Worm (Caenorhabditis elegans) whole organism, young adult: ENCODE data around the gene arl-5.
A peak's percentile ranks its signal among the peaks of the same experiment; 100 is the strongest.

Experiments
- B0035.1 ChIP-seq: sonication (generic microtip); optimal IDR thresholded peaks from 2 replicates; lab custom pipeline; 2016; ENCODE audit warnings: missing genetic modification characterization, mild to moderate bottlenecking, missing compliant biosample characterization, missing genotype, missing genetic modification reagents
- B0261.1 ChIP-seq: sonication (generic microtip); optimal IDR thresholded peaks from 2 replicates; lab custom pipeline; 2016; ENCODE audit warnings: mild to moderate bottlenecking, missing genetic modification characterization, moderate library complexity, missing compliant biosample characterization
- F33H1.4 ChIP-seq: fragments of 200-800 bp; sonication (Bioruptor generic); IDR thresholded peaks from 2 replicates; pipeline ENCODE4 v1.3.6; 2022; ENCODE audit warnings: missing genetic modification reagents, missing genetic modification characterization, missing compliant biosample characterization
- F39B2.1 ChIP-seq: fragments of 200-800 bp; sonication (Bioruptor generic); IDR thresholded peaks from 2 replicates; pipeline ENCODE4 v1.3.6; 2022; ENCODE audit warnings: missing genetic modification reagents, missing genetic modification characterization, missing compliant biosample characterization
- F52B5.7 ChIP-seq: sonication (generic microtip); optimal IDR thresholded peaks from 2 replicates; lab custom pipeline; 2016; ENCODE audit warnings: mild to moderate bottlenecking, missing genetic modification characterization, missing compliant biosample characterization
- F55B11.4 ChIP-seq: sonication (generic microtip); optimal IDR thresholded peaks from 2 replicates; lab custom pipeline; 2016; ENCODE audit warnings: missing compliant biosample characterization, missing genetic modification characterization, borderline replicate concordance; ENCODE audit not compliant: insufficient read depth
- F57A8.1 ChIP-seq: fragments of 200-800 bp; sonication (Bioruptor generic); optimal IDR thresholded peaks from 2 replicates; lab custom pipeline; 2018; ENCODE audit warnings: mild to moderate bottlenecking, missing genetic modification characterization, moderate library complexity, missing compliant biosample characterization
- K11D2.4 ChIP-seq: fragments of 200-800 bp; sonication (Bioruptor generic); IDR thresholded peaks from 2 replicates; pipeline ENCODE4 v1.3.6; 2022; ENCODE audit warnings: missing genetic modification reagents, missing genetic modification characterization, missing compliant biosample characterization
- K12H6.12 ChIP-seq: fragments of 200-800 bp; sonication (Bioruptor generic); optimal IDR thresholded peaks from 2 replicates; lab custom pipeline; 2018; ENCODE audit warnings: mild to moderate bottlenecking, missing genetic modification characterization, missing compliant biosample characterization
- Y53F4B.3 ChIP-seq: fragments of 200-800 bp; sonication (Bioruptor generic); IDR thresholded peaks from 2 replicates; pipeline ENCODE4 v1.3.6; 2022; ENCODE audit warnings: missing genetic modification reagents, missing genetic modification characterization, missing compliant biosample characterization
- Y67H2A.10 ChIP-seq: fragments of 200-800 bp; sonication (Bioruptor generic); conservative IDR thresholded peaks from 2 replicates; pipeline ENCODE4 v1.3.6; 2022; ENCODE audit warnings: missing genetic modification reagents, missing genetic modification characterization, missing compliant biosample characterization
- Y79H2A.3 ChIP-seq: fragments of 200-800 bp; sonication (Bioruptor generic); conservative IDR thresholded peaks from 2 replicates; pipeline ENCODE4 v1.3.6; 2022; ENCODE audit warnings: missing genetic modification reagents, missing genetic modification characterization, missing compliant biosample characterization
- ZK185.1 ChIP-seq: sonication (generic microtip); optimal IDR thresholded peaks from 2 replicates; lab custom pipeline; 2016; ENCODE audit warnings: mild to moderate bottlenecking, missing genetic modification characterization, missing compliant biosample characterization; ENCODE audit not compliant: poor library complexity, severe bottlenecking
- aptf-3 ChIP-seq: fragments of 200-800 bp; sonication (Bioruptor generic); IDR thresholded peaks from 2 replicates; pipeline ENCODE4 v1.3.6; 2022; ENCODE audit warnings: missing genetic modification characterization, missing compliant biosample characterization
- atf-7 ChIP-seq: sonication (generic microtip); optimal IDR thresholded peaks from 2 replicates; lab custom pipeline; 2017; ENCODE audit warnings: mild to moderate bottlenecking, missing genetic modification characterization, missing compliant biosample characterization
- athp-1 ChIP-seq: sonication (generic microtip); optimal IDR thresholded peaks from 2 replicates; lab custom pipeline; 2017; ENCODE audit warnings: mild to moderate bottlenecking, missing genetic modification characterization, missing compliant biosample characterization
- attf-3 ChIP-seq: fragments of 200-800 bp; sonication (Bioruptor generic); conservative IDR thresholded peaks from 2 replicates; pipeline ENCODE4 v1.3.6; 2022; ENCODE audit warnings: missing genetic modification reagents, missing genetic modification characterization, missing compliant biosample characterization
- attf-5 ChIP-seq: fragments of 200-800 bp; sonication (Bioruptor generic); optimal IDR thresholded peaks from 2 replicates; lab custom pipeline; 2018; ENCODE audit warnings: mild to moderate bottlenecking, missing genetic modification characterization, missing compliant biosample characterization
- ceh-27 ChIP-seq: fragments of 200-800 bp; sonication (Bioruptor generic); optimal IDR thresholded peaks from 2 replicates; lab custom pipeline; 2018; ENCODE audit warnings: mild to moderate bottlenecking, missing genetic modification characterization, moderate library complexity, missing compliant biosample characterization
- ceh-58 ChIP-seq: fragments of 200-800 bp; sonication (Bioruptor generic); IDR thresholded peaks from 2 replicates; pipeline ENCODE4 v1.3.6; 2022; ENCODE audit warnings: missing genetic modification characterization, missing compliant biosample characterization
- ceh-79 ChIP-seq: sonication (generic microtip); optimal IDR thresholded peaks from 2 replicates; lab custom pipeline; 2017; ENCODE audit warnings: mild to moderate bottlenecking, missing genetic modification characterization, missing compliant biosample characterization
- chd-7 ChIP-seq: sonication (generic microtip); optimal IDR thresholded peaks from 2 replicates; lab custom pipeline; 2016; ENCODE audit warnings: mild to moderate bottlenecking, missing genetic modification characterization, moderate library complexity, missing compliant biosample characterization
- dpl-1 ChIP-seq: fragments of 150-350 bp; optimal IDR thresholded peaks from 2 replicates; lab custom pipeline; 2014; ENCODE audit warnings: missing biosample characterization, missing genetic modification reagents, missing genetic modification characterization
- egl-44 ChIP-seq: fragments of 200-800 bp; sonication (Bioruptor generic); IDR thresholded peaks from 2 replicates; pipeline ENCODE4 v1.3.6; 2022; ENCODE audit warnings: missing genetic modification reagents, missing genetic modification characterization, missing compliant biosample characterization
- fkh-3 ChIP-seq: sonication (generic microtip); optimal IDR thresholded peaks from 2 replicates; lab custom pipeline; 2016; ENCODE audit warnings: mild to moderate bottlenecking, missing genetic modification characterization, missing compliant biosample characterization
- hmg-20 ChIP-seq: fragments of 200-800 bp; sonication (Bioruptor generic); IDR thresholded peaks from 2 replicates; pipeline ENCODE4 v1.3.6; 2022; ENCODE audit warnings: missing genetic modification reagents, missing genetic modification characterization, missing compliant biosample characterization
- lag-1 ChIP-seq: fragments of 200-800 bp; sonication (Bioruptor generic); IDR thresholded peaks from 2 replicates; pipeline ENCODE4 v1.3.6; 2022; ENCODE audit warnings: missing genetic modification reagents, missing genetic modification characterization, missing compliant biosample characterization
- let-526 ChIP-seq: fragments of 200-800 bp; sonication (Bioruptor generic); IDR thresholded peaks from 2 replicates; pipeline ENCODE4 v1.3.6; 2022; ENCODE audit warnings: missing genetic modification reagents, missing genetic modification characterization, missing compliant biosample characterization
- lin-26 ChIP-seq: fragments of 200-800 bp; sonication (Bioruptor generic); IDR thresholded peaks from 2 replicates; pipeline ENCODE4 v1.3.6; 2022; ENCODE audit warnings: missing genetic modification reagents, missing genetic modification characterization, missing compliant biosample characterization
- lir-1 ChIP-seq: fragments of 200-800 bp; sonication (Bioruptor generic); conservative IDR thresholded peaks from 2 replicates; pipeline ENCODE4 v1.3.6; 2022; ENCODE audit warnings: missing genetic modification reagents, missing genetic modification characterization, missing compliant biosample characterization
- lsl-1 ChIP-seq: fragments of 200-800 bp; sonication (Bioruptor generic); optimal IDR thresholded peaks from 2 replicates; lab custom pipeline; 2018; ENCODE audit warnings: mild to moderate bottlenecking, missing genetic modification characterization, moderate library complexity, missing compliant biosample characterization
- madf-10 ChIP-seq: sonication (generic microtip); optimal IDR thresholded peaks from 2 replicates; lab custom pipeline; 2016; ENCODE audit warnings: mild to moderate bottlenecking, missing genetic modification characterization, missing compliant biosample characterization
- madf-3 ChIP-seq: fragments of 200-800 bp; sonication (Bioruptor generic); IDR thresholded peaks from 2 replicates; pipeline ENCODE4 v1.3.6; 2022; ENCODE audit warnings: missing genetic modification reagents, missing genetic modification characterization, missing compliant biosample characterization
- mcd-1 ChIP-seq: fragments of 200-800 bp; sonication (Bioruptor generic); IDR thresholded peaks from 2 replicates; pipeline ENCODE4 v1.3.6; 2022; ENCODE audit warnings: missing genetic modification reagents, missing genetic modification characterization, missing compliant biosample characterization
- mxl-1 ChIP-seq: sonication (generic microtip); optimal IDR thresholded peaks from 2 replicates; lab custom pipeline; 2016; ENCODE audit warnings: missing genetic modification characterization, missing compliant biosample characterization
- nhr-120 ChIP-seq: fragments of 200-800 bp; sonication (Bioruptor generic); IDR thresholded peaks from 2 replicates; pipeline ENCODE4 v1.3.6; 2022; ENCODE audit warnings: missing genetic modification characterization, missing compliant biosample characterization
- nhr-80 ChIP-seq: sonication (generic microtip); optimal IDR thresholded peaks from 2 replicates; lab custom pipeline; 2016; ENCODE audit warnings: missing genetic modification characterization, missing compliant biosample characterization
- pha-4 ChIP-seq: fragments of 150-350 bp; sonication (generic microtip); optimal IDR thresholded peaks from 2 replicates; lab custom pipeline; 2014; ENCODE audit warnings: missing biosample characterization, missing genetic modification reagents, missing genetic modification characterization
- rcor-1 ChIP-seq: fragments of 200-800 bp; sonication (Bioruptor generic); IDR thresholded peaks from 2 replicates; pipeline ENCODE4 v1.3.6; 2022; ENCODE audit warnings: missing genetic modification reagents, missing genetic modification characterization, missing compliant biosample characterization
- rec-8 ChIP-seq, 2 experiments: sonication (generic microtip); optimal IDR thresholded peaks; 2 replicates each; lab custom pipeline; 2016; ENCODE audit warnings: mild to moderate bottlenecking in 2 of 2, missing genetic modification characterization in 2 of 2, missing genetic modification reagents in 2 of 2, missing genotype in 2 of 2, missing biosample characterization in 1 of 2, missing compliant biosample characterization in 1 of 2, moderate library complexity in 1 of 2
- sdz-38 ChIP-seq: sonication (generic microtip); optimal IDR thresholded peaks from 2 replicates; lab custom pipeline; 2016; ENCODE audit warnings: missing genotype, missing genetic modification characterization, missing compliant biosample characterization
- sea-2 ChIP-seq: fragments of 200-800 bp; sonication (Bioruptor generic); IDR thresholded peaks from 2 replicates; pipeline ENCODE4 v1.3.6; 2022; ENCODE audit warnings: missing genetic modification characterization, missing compliant biosample characterization
- snpc-1.1 ChIP-seq: sonication (generic microtip); optimal IDR thresholded peaks from 2 replicates; lab custom pipeline; 2017; ENCODE audit warnings: missing genetic modification characterization, mild to moderate bottlenecking, missing compliant biosample characterization, antibody characterized with exemption, moderate library complexity, missing genotype, missing genetic modification reagents; ENCODE audit not compliant: insufficient read depth
- snpc-1.3 ChIP-seq: sonication (generic microtip); optimal IDR thresholded peaks from 2 replicates; lab custom pipeline; 2017; ENCODE audit warnings: missing genetic modification characterization, mild to moderate bottlenecking, missing compliant biosample characterization, antibody characterized with exemption, moderate library complexity, missing genotype, missing genetic modification reagents; ENCODE audit not compliant: insufficient read depth
- tbp1 ChIP-seq: fragments of 200-800 bp; sonication (Bioruptor generic); optimal IDR thresholded peaks from 2 replicates; lab custom pipeline; 2018; ENCODE audit warnings: mild to moderate bottlenecking, missing genetic modification characterization, missing compliant biosample characterization
- unc-62 ChIP-seq: fragments of 150-350 bp; optimal IDR thresholded peaks from 2 replicates; lab custom pipeline; 2014; ENCODE audit warnings: missing biosample characterization, missing genetic modification reagents, missing genetic modification characterization
- zfh-2 ChIP-seq: fragments of 200-800 bp; sonication (Bioruptor generic); conservative IDR thresholded peaks from 2 replicates; pipeline ENCODE4 v1.3.6; 2022; ENCODE audit warnings: missing genetic modification reagents, missing genetic modification characterization, missing compliant biosample characterization
- ztf-22 ChIP-seq: fragments of 200-800 bp; sonication (Bioruptor generic); optimal IDR thresholded peaks from 2 replicates; lab custom pipeline; 2018; ENCODE audit warnings: mild to moderate bottlenecking, missing genetic modification characterization, moderate library complexity, missing compliant biosample characterization

arl-5 gene

DNA sequence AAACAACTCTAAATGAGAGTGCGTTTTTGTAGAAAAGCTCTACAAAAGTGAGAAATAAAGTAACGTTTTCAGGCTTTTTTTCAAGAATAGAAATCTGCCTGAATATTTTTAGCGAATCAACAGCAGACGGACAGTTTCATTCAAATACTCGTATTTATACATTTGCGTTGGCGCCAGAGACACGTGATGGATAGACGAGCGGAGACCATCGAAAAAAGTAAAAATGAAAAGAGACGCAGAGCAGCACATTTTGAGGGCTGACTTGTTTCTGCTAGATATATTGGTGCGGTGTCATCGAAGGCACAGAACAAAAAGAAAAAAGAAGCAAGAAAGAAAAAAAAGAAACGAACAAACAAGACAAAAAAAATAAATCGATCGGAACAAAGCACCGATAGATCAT is 3.0 kb downstream of the arl-5 start (continued):
- TF ChIP-seq tbp1 (GFP tag; lab: Kevin White, UChicago) = peak; percentile 56
- no peak for TF ChIP-seq B0035.1 (tag; lab: Kevin White, UChicago)
- no peak for TF ChIP-seq sea-2
- no peak for TF ChIP-seq ztf-22 (GFP tag; lab: Kevin White, UChicago)
- TF ChIP-seq K12H6.12 (tag; lab: Kevin White, UChicago) = peak; percentile 50
- no peak for TF ChIP-seq pha-4 (tag; lab: Kevin White, UChicago)
- TF ChIP-seq unc-62 (GFP tag; lab: Kevin White, UChicago) = no peak
- TF ChIP-seq Y67H2A.10 (GFP tag; lab: Robert Waterston, UW) = no peak
- no peak for TF ChIP-seq nhr-120 (GFP tag; lab: Robert Waterston, UW)
- no peak for TF ChIP-seq F33H1.4 (GFP tag; lab: Robert Waterston, UW)
- TF ChIP-seq rec-8 (tag; optimal IDR thresholded peaks at IDR 0.05; lab: Kevin White, UChicago) = no peak
- TF ChIP-seq lin-26 (GFP tag; lab: Robert Waterston, UW) = no peak
- peak; percentile 67; the same call in 1 of the 2 replicates for TF ChIP-seq K11D2.4
- no peak for TF ChIP-seq snpc-1.1 (tag; lab: Kevin White, UChicago)
- TF ChIP-seq ZK185.1 (tag; lab: Kevin White, UChicago) = no peak
- 0 out of 2 replicates have a peak, but pooled peaks have one; percentile 61 for TF ChIP-seq mcd-1
- no peak for TF ChIP-seq B0261.1 (tag; lab: Kevin White, UChicago)
- no peak for TF ChIP-seq madf-3 (GFP tag; lab: Robert Waterston, UW)
- no peak for TF ChIP-seq lir-1
- TF ChIP-seq aptf-3 (GFP tag; lab: Robert Waterston, UW) = no peak
- no peak for TF ChIP-seq F52B5.7 (tag; lab: Kevin White, UChicago)
- no peak for TF ChIP-seq athp-1 (tag; lab: Kevin White, UChicago)
- no peak for TF ChIP-seq Y79H2A.3
- TF ChIP-seq F55B11.4 (tag; lab: Kevin White, UChicago) = no peak
- no peak for TF ChIP-seq ceh-58 (GFP tag; lab: Robert Waterston, UW)
- no peak for TF ChIP-seq mxl-1 (tag; lab: Kevin White, UChicago)
- TF ChIP-seq zfh-2 = no peak
- TF ChIP-seq sdz-38 (tag; lab: Kevin White, UChicago) = no peak
- no peak for TF ChIP-seq egl-44 (GFP tag; lab: Robert Waterston, UW)
- no peak for TF ChIP-seq lsl-1
- no peak for TF ChIP-seq ceh-27 (GFP tag; lab: Kevin White, UChicago)
- TF ChIP-seq madf-10 = no peak
- TF ChIP-seq hmg-20 (GFP tag; lab: Robert Waterston, UW) = no peak
- no peak for TF ChIP-seq F57A8.1 (GFP tag; lab: Kevin White, UChicago)
- no peak for TF ChIP-seq ceh-79 (tag; lab: Kevin White, UChicago)
- no peak for TF ChIP-seq F39B2.1

DNA sequence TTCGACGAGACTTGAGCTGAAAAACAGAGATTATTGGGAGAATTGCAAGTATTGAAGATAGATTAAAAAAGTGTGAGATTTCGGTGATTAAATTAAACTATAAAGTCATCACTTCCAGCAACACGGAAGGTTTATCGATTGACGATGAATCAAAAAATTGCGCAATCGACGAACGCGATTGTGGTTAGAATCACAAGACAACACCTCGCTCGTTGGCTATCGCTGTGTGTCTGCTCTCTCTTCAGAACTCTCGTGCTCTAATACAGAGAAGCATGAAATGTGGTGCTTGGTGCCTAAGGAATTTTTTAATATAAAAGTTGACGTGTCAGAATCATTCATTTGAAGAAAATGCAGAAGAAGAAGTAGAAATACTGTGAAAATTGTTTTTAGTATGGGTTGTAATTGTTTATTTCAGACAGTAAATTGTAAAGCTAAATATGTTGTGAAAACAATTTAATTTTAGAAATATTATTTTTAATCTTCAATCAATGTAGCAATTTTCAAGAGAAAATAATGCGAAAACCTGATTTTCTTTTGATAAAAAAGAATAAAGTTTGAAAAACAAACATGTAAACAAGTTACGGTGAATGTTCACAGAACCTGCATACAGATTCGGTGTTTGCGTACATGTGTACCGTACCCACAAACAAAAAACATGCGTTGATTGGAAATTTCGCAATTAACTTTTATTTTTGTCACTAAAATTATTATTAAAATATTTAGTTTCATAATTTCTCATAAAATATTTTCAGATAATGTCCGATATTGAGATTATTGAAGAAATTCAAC is 4.3 kb downstream of the arl-5 start, which contains the start of the genes ZK632.10 and ZK632.11:
Gene ZK632.10 (minus strand): TSS at position 560 of the 789 bp plus-strand sequence.
Gene ZK632.11 (plus strand): TSS at position 753 of the 789 bp plus-strand sequence.
- TF ChIP-seq chd-7 (tag; lab: Kevin White, UChicago) (no peak), dpl-1 (GFP tag; lab: Kevin White, UChicago) (no peak), nhr-80 (tag; lab: Kevin White, UChicago) (peak; percentile 56), rcor-1 (peak; percentile 50; the same call in 1 of the 2 replicates), K12H6.12 (tag; lab: Kevin White, UChicago) (peak; percentile 59), fkh-3 (tag; lab: Kevin White, UChicago) (no peak), tbp1 (GFP tag; lab: Kevin White, UChicago) (no peak), let-526 (no peak), Y53F4B.3 (GFP tag; lab: Robert Waterston, UW) (no peak), snpc-1.3 (no peak), attf-5 (GFP tag; lab: Kevin White, UChicago) (peak; percentile 17), lag-1 (GFP tag; lab: Robert Waterston, UW) (no peak), atf-7 (tag; lab: Kevin White, UChicago) (no peak), Y79H2A.3 (no peak), attf-3 (GFP tag; lab: Robert Waterston, UW) (no peak)
